Fruit fly (Drosophila melanogaster) whole organism, wandering third instar larva: ENCODE results near the gene CG14882.

Source experiments
- Abd-B ChIP-seq: fragments of >200 bp; optimal IDR thresholded peaks from 2 replicates; lab custom pipeline; 2017; ENCODE audit warnings: missing biosample characterization, missing genetic modification characterization
- Dif ChIP-seq: fragments of 200-275, 200-300 bp; sonication (Bioruptor generic); optimal IDR thresholded peaks from 2 replicates; lab custom pipeline; 2018; ENCODE audit warnings: missing biosample characterization, missing genetic modification characterization; ENCODE audit not compliant: partially characterized antibody
- dmrt93B ChIP-seq: fragments of 200-800 bp; sonication (Bioruptor generic); optimal IDR thresholded peaks from 2 replicates; lab custom pipeline; 2018; ENCODE audit warnings: missing biosample characterization, mild to moderate bottlenecking, missing genetic modification characterization
- h ChIP-seq: fragments of 200-800 bp; sonication (Bioruptor generic); optimal IDR thresholded peaks from 3 replicates; lab custom pipeline; 2016; ENCODE audit warnings: missing biosample characterization, mild to moderate bottlenecking, missing genetic modification characterization
- pan ChIP-seq: fragments of >200 bp; optimal IDR thresholded peaks from 2 replicates; lab custom pipeline; 2017
- psq ChIP-seq: fragments of 200-800 bp; sonication (Bioruptor generic); optimal IDR thresholded peaks from 3 replicates; lab custom pipeline; 2017; ENCODE audit warnings: missing biosample characterization, mild to moderate bottlenecking, missing genetic modification characterization, moderate library complexity
- sv ChIP-seq: fragments of 200-800 bp; sonication (Bioruptor generic); optimal IDR thresholded peaks from 3 replicates; lab custom pipeline; 2016; ENCODE audit warnings: missing biosample characterization, missing genetic modification characterization

- TF ChIP-seq sv (no peak), Abd-B (GFP tag; lab: Kevin White, UChicago) (no peak), dmrt93B (no peak), psq (GFP tag; lab: Kevin White, UChicago) (peak; percentile 52), Dif (no peak), pan (lab: Kevin White, UChicago) (no peak), h (GFP tag; lab: Kevin White, UChicago) (no peak)
Observed at dm6 chr3R:16469501-16470263, 26.7 kb downstream of the CG14882 start, which contains the start of the genes CG42232 and CSN5.
